Worm (Caenorhabditis elegans) whole organism, early embryonic: Measurements from ENCODE around the gene dpy-10.

Source experiments
- B0310.2 ChIP-seq: sonication (generic microtip); optimal IDR thresholded peaks from 2 replicates; lab custom pipeline; 2016; ENCODE audit warnings: mild to moderate bottlenecking, missing genetic modification characterization, missing compliant biosample characterization
- aly-1 ChIP-seq: sonication (generic microtip); optimal IDR thresholded peaks from 2 replicates; lab custom pipeline; 2016; ENCODE audit warnings: missing genetic modification characterization, missing compliant biosample characterization
- ama-1 ChIP-seq: fragments of 150-350 bp; optimal IDR thresholded peaks from 2 replicates; lab custom pipeline; 2014
- ceh-13 ChIP-seq: fragments of 200-800 bp; sonication (Bioruptor generic); optimal IDR thresholded peaks from 2 replicates; lab custom pipeline; 2018; ENCODE audit warnings: mild to moderate bottlenecking, missing genetic modification characterization, missing compliant biosample characterization
- flt-1 ChIP-seq: fragments of 200-800 bp; sonication (Bioruptor generic); IDR thresholded peaks from 2 replicates; pipeline ENCODE4 v1.3.6; 2022; ENCODE audit warnings: missing genetic modification characterization, missing compliant biosample characterization
- hmg-4 ChIP-seq: fragments of 200-800 bp; sonication (Bioruptor generic); optimal IDR thresholded peaks from 2 replicates; lab custom pipeline; 2018; ENCODE audit warnings: mild to moderate bottlenecking, missing genetic modification characterization, missing compliant biosample characterization
- hnd-1 ChIP-seq: sonication (generic microtip); optimal IDR thresholded peaks from 2 replicates; lab custom pipeline; 2016; ENCODE audit warnings: missing genetic modification characterization, missing compliant biosample characterization
- pes-1 ChIP-seq: fragments of 200-800 bp; sonication (Bioruptor generic); IDR thresholded peaks from 2 replicates; pipeline ENCODE4 v1.3.6; 2022; ENCODE audit warnings: missing genetic modification reagents, missing genetic modification characterization, missing compliant biosample characterization
- scrt-1 ChIP-seq: fragments of 200-800 bp; sonication (Bioruptor generic); IDR thresholded peaks from 2 replicates; pipeline ENCODE4 v1.3.6; 2022; ENCODE audit warnings: missing genetic modification characterization, missing compliant biosample characterization

- TF ChIP-seq ama-1 (lab: Kevin White, UChicago) (no peak), B0310.2 (no peak), scrt-1 (no peak), ceh-13 (no peak), hmg-4 (GFP tag; lab: Kevin White, UChicago) (no peak), hnd-1 (no peak), aly-1 (tag; lab: Kevin White, UChicago) (no peak), pes-1 (no peak), flt-1 (GFP tag; lab: Robert Waterston, UW) (no peak)
Measured at ce11 chrII:6713003-6713402, 976 bp upstream of the dpy-10 start.
